Worm (Caenorhabditis elegans) whole organism, L2 larva: Measurements from ENCODE around the gene F07G6.5.
"Not testable (repeated sequence)": the region's sequence is repeated elsewhere in the genome, so short reads cannot be mapped to it uniquely, and the experiment has no call there.

ENCODE experiments used
- F13H6.1 ChIP-seq: sonication (generic microtip); optimal IDR thresholded peaks from 2 replicates; lab custom pipeline; 2016; ENCODE audit warnings: missing genetic modification characterization, missing compliant biosample characterization
- R02D3.7 ChIP-seq: fragments of 150-350 bp; optimal IDR thresholded peaks from 2 replicates; lab custom pipeline; 2014; ENCODE audit warnings: missing biosample characterization, missing genetic modification characterization
- Y55F3AM.14 ChIP-seq: fragments of 200-800 bp; sonication (Bioruptor generic); optimal IDR thresholded peaks from 2 replicates; lab custom pipeline; 2018; ENCODE audit warnings: mild to moderate bottlenecking, missing genetic modification characterization, missing compliant biosample characterization
- ZK546.5 ChIP-seq: sonication (generic microtip); optimal IDR thresholded peaks from 2 replicates; lab custom pipeline; 2017; ENCODE audit warnings: missing biosample characterization, missing genetic modification characterization
- alr-1 ChIP-seq: fragments of 150-350 bp; optimal IDR thresholded peaks from 2 replicates; lab custom pipeline; 2014; ENCODE audit warnings: missing biosample characterization, missing genetic modification characterization
- ceh-16 ChIP-seq: fragments of 150-350 bp; optimal IDR thresholded peaks from 2 replicates; lab custom pipeline; 2014; ENCODE audit warnings: missing biosample characterization, missing genetic modification characterization
- ceh-82 ChIP-seq: fragments of 150-350 bp; optimal IDR thresholded peaks from 2 replicates; lab custom pipeline; 2014; ENCODE audit warnings: missing biosample characterization, missing genetic modification characterization
- crh-2 ChIP-seq: sonication (generic microtip); optimal IDR thresholded peaks from 2 replicates; lab custom pipeline; 2017; ENCODE audit warnings: missing biosample characterization, missing genetic modification characterization
- dmd-4 ChIP-seq: sonication (generic microtip); optimal IDR thresholded peaks from 2 replicates; lab custom pipeline; 2017; ENCODE audit warnings: missing biosample characterization, missing genetic modification characterization
- egl-27 ChIP-seq: sonication (generic microtip); optimal IDR thresholded peaks from 3 replicates; lab custom pipeline; 2017; ENCODE audit warnings: missing biosample characterization, missing genetic modification reagents, missing genetic modification characterization
- elt-1 ChIP-seq: fragments of 150-350 bp; optimal IDR thresholded peaks from 2 replicates; lab custom pipeline; 2014; ENCODE audit warnings: missing biosample characterization, missing genetic modification characterization
- gmeb-1 ChIP-seq: fragments of 150-350 bp; optimal IDR thresholded peaks from 2 replicates; lab custom pipeline; 2014; ENCODE audit warnings: missing biosample characterization, missing genetic modification characterization
- lin-11 ChIP-seq: fragments of 150-350 bp; sonication (generic microtip); optimal IDR thresholded peaks from 2 replicates; lab custom pipeline; 2014; ENCODE audit warnings: missing biosample characterization, missing genetic modification characterization, inconsistent platforms, mixed read lengths
- lin-13 ChIP-seq: fragments of 150-350 bp; optimal IDR thresholded peaks from 2 replicates; lab custom pipeline; 2014; ENCODE audit warnings: missing biosample characterization, missing genetic modification reagents, missing genetic modification characterization
- lin-39 ChIP-seq: fragments of 150-350 bp; optimal IDR thresholded peaks from 2 replicates; lab custom pipeline; 2014; ENCODE audit warnings: missing biosample characterization, missing genetic modification reagents, missing genetic modification characterization
- lsy-2 ChIP-seq, 2 experiments: fragments of 150-350 bp in 1 of 2; sonication (generic microtip) in 1 of 2; optimal IDR thresholded peaks; 2 replicates each; lab custom pipeline; 2014 to 2017; ENCODE audit warnings: missing biosample characterization in 2 of 2, missing genetic modification characterization in 2 of 2
- mab-5 ChIP-seq: fragments of 150-350 bp; optimal IDR thresholded peaks from 2 replicates; lab custom pipeline; 2014; ENCODE audit warnings: missing biosample characterization, missing genetic modification characterization
- mdl-1 ChIP-seq, 2 experiments: fragments of 150-350 bp in 1 of 2; sonication (generic microtip) in 1 of 2; optimal IDR thresholded peaks; 2 replicates each; lab custom pipeline; 2017; ENCODE audit warnings: missing biosample characterization in 2 of 2, missing genetic modification characterization in 2 of 2
- nhr-10 ChIP-seq: sonication (generic microtip); optimal IDR thresholded peaks from 2 replicates; lab custom pipeline; 2017; ENCODE audit warnings: missing biosample characterization, missing genetic modification characterization
- nhr-11 ChIP-seq: fragments of 150-350 bp; optimal IDR thresholded peaks from 2 replicates; lab custom pipeline; 2014; ENCODE audit warnings: missing biosample characterization, missing genetic modification characterization
- nhr-12 ChIP-seq: fragments of 150-350 bp; optimal IDR thresholded peaks from 2 replicates; lab custom pipeline; 2014; ENCODE audit warnings: missing biosample characterization, missing genetic modification characterization
- nhr-129 ChIP-seq: fragments of 150-350 bp; optimal IDR thresholded peaks from 2 replicates; lab custom pipeline; 2014; ENCODE audit warnings: missing biosample characterization, missing genetic modification characterization
- nhr-237 ChIP-seq: fragments of 150-350 bp; optimal IDR thresholded peaks from 2 replicates; lab custom pipeline; 2014; ENCODE audit warnings: missing biosample characterization, missing genetic modification characterization
- nhr-25 ChIP-seq: fragments of 150-350 bp; sonication (generic microtip); optimal IDR thresholded peaks from 3 replicates; lab custom pipeline; 2014; ENCODE audit warnings: missing biosample characterization, missing genetic modification characterization
- nhr-6 ChIP-seq: fragments of 150-350 bp; optimal IDR thresholded peaks from 2 replicates; lab custom pipeline; 2014; ENCODE audit warnings: missing biosample characterization, missing genetic modification characterization
- nhr-77 ChIP-seq: fragments of 150-350 bp; optimal IDR thresholded peaks from 2 replicates; lab custom pipeline; 2014; ENCODE audit warnings: missing biosample characterization, missing genetic modification characterization
- sem-4 ChIP-seq: fragments of 150-350 bp; optimal IDR thresholded peaks from 2 replicates; lab custom pipeline; 2014; ENCODE audit warnings: missing biosample characterization, missing genetic modification reagents, missing genetic modification characterization
- skn-1 ChIP-seq: sonication (generic microtip); optimal IDR thresholded peaks from 2 replicates; lab custom pipeline; 2017; ENCODE audit warnings: missing biosample characterization, missing genetic modification characterization
- unc-39 ChIP-seq: fragments of 150-350 bp; optimal IDR thresholded peaks from 2 replicates; lab custom pipeline; 2014; ENCODE audit warnings: missing biosample characterization, missing genetic modification characterization
- unc-55 ChIP-seq: fragments of 150-350 bp; sonication (generic microtip); optimal IDR thresholded peaks from 3 replicates; lab custom pipeline; 2014; ENCODE audit warnings: missing biosample characterization, missing genetic modification reagents, missing genetic modification characterization
- unc-62 ChIP-seq: fragments of 150-350 bp; optimal IDR thresholded peaks from 2 replicates; lab custom pipeline; 2014; ENCODE audit warnings: missing biosample characterization, missing genetic modification reagents, missing genetic modification characterization
- ztf-1 ChIP-seq: fragments of 200-800 bp; sonication (Bioruptor generic); conservative IDR thresholded peaks from 2 replicates; pipeline ENCODE4 v1.3.6; 2022; ENCODE audit warnings: missing genetic modification characterization, missing compliant biosample characterization
- ztf-4 ChIP-seq: fragments of 150-350 bp; optimal IDR thresholded peaks from 2 replicates; lab custom pipeline; 2014; ENCODE audit warnings: missing biosample characterization, missing genetic modification characterization

F07G6.5 gene

DNA sequence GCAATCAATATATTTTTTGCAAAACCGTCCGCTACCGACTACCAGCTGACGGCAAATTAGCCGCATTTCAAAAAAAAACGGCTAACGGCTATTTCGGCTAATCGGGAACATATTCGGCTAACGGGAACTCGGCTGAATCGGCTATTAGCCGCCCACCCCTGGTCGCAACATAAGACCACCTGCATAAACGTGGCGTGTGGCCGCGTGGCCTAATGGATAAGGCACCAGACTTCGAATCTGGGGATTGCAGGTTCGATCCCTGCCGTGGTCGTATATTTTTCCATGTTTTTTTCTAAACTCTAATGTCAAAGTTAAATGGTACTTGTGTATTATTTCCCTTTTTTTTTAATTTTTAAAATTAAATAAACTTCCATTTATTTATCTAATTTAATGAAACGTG, 8.0 kb downstream of the F07G6.5 start:
- TF ChIP-seq dmd-4 (tag; lab: Kevin White, UChicago) = no peak
- no peak for TF ChIP-seq nhr-11 (tag; lab: Kevin White, UChicago)
- no peak for TF ChIP-seq nhr-129 (tag; lab: Kevin White, UChicago)
- TF ChIP-seq R02D3.7 (tag; lab: Kevin White, UChicago) = no peak
- TF ChIP-seq lin-13 (GFP tag; lab: Kevin White, UChicago) = no peak
- TF ChIP-seq F13H6.1 (tag; lab: Kevin White, UChicago) = no peak
- TF ChIP-seq unc-62 (GFP tag; lab: Kevin White, UChicago) = no peak
- TF ChIP-seq nhr-12 (tag; lab: Kevin White, UChicago) = no peak
- no peak for TF ChIP-seq mdl-1 (tag; optimal IDR thresholded peaks at IDR 0.05; lab: Kevin White, UChicago)
- TF ChIP-seq sem-4 (tag; lab: Kevin White, UChicago) = no peak
- TF ChIP-seq mab-5 (tag; lab: Kevin White, UChicago) = no peak
- TF ChIP-seq nhr-237 (tag; lab: Kevin White, UChicago) = no peak
- TF ChIP-seq nhr-77 (tag; lab: Kevin White, UChicago) = no peak
- no peak for TF ChIP-seq crh-2 (tag; lab: Kevin White, UChicago)
- TF ChIP-seq ZK546.5 (tag; lab: Kevin White, UChicago) = no peak
- TF ChIP-seq lin-11 = no peak
- no peak for TF ChIP-seq elt-1 (tag; lab: Kevin White, UChicago)
- TF ChIP-seq, all 48 proteins: peak for 0

DNA sequence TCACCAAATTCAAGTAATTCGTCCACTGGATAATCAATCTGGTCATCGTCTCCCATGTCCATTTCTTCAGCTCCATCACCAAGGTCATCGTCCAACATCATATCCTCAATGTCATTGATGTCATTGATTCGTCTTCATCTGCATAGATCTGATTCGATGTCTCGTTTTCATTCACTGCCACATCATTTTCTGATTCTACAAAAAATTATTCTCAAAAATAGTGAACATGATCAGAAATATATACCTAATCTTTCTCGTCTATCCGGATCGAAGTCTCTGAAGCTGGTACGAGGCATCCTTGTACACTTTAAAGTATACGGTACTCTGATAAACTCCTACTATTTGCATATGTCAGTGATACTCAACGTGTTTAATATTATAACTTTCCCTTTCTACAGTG, 9.6 kb downstream of the F07G6.5 start, which contains the start of gene C36C9.4:
C36C9.4 (minus strand) TSS at position 101 of the 400 bp plus-strand sequence.
- not testable (repeated sequence) for TF ChIP-seq gmeb-1 (tag; lab: Kevin White, UChicago); nhr-12 (tag; lab: Kevin White, UChicago); Y55F3AM.14 (GFP tag; lab: Kevin White, UChicago)

DNA sequence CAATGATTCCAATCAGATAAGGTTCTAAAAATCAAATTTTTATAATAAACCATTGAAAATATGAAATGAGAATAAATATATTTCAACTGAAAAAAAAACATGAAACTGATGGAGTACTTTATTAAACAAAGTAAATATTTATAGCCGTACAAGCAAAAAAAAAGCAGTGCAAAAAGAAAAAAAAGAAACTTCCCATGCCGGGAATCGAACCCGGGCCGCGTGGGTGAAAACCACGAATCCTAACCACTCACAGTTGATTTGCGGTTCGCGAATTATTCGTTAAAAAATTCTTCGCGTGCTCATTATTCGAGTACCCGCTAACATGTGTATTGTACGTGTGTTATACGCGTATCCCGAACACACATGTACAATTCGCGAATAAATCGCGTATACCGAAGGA, 15.5 kb downstream of the F07G6.5 start, which contains the start of gene C36C9.6:
C36C9.6 (minus strand) TSS at position 101 of the 400 bp plus-strand sequence.
- TF ChIP-seq skn-1 (tag; lab: Kevin White, UChicago); alr-1 (tag; lab: Kevin White, UChicago); lsy-2 (tag; optimal IDR thresholded peaks at IDR 0.05; lab: Kevin White, UChicago): not testable (repeated sequence)

DNA sequence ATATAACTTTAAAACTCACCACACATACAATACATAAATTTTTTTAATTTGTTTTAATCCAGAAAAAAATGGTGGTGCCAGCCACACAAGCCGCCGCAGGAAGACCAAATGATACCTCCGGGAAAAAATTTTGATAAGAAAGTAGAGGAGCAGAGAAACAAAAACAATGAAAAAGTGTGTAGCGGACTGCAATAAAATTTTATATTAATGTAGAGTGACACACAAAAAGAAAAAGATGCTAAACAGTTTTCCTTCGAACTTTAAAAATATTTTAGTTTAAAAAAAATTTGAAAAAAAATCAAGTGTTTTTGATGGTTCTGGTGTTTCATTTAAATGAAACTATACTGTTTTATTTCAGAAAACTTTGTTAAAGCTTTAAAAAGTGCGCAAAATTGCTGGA, 16.4 kb downstream of the F07G6.5 start, which contains the start of gene C36C9.12:
C36C9.12 (minus strand) TSS at position 101 of the 400 bp plus-strand sequence.
- TF ChIP-seq nhr-12 (tag; lab: Kevin White, UChicago); crh-2 (tag; lab: Kevin White, UChicago); unc-62 (GFP tag; lab: Kevin White, UChicago): not testable (repeated sequence)

DNA sequence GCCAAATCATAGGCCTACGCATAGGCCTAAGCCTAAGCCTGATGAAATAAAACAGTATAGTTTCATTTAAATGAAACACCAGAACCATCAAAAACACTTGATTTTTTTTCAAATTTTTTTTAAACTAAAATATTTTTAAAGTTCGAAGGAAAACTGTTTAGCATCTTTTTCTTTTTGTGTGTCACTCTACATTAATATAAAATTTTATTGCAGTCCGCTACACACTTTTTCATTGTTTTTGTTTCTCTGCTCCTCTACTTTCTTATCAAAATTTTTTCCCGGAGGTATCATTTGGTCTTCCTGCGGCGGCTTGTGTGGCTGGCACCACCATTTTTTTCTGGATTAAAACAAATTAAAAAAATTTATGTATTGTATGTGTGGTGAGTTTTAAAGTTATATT, 19.4 kb downstream of the F07G6.5 start, which contains the start of gene C36C9.11:
C36C9.11 (plus strand) TSS at position 301 of the 400 bp plus-strand sequence.
- TF ChIP-seq ztf-4 (tag; lab: Kevin White, UChicago); unc-62 (GFP tag; lab: Kevin White, UChicago); skn-1 (tag; lab: Kevin White, UChicago): not testable (repeated sequence)

DNA sequence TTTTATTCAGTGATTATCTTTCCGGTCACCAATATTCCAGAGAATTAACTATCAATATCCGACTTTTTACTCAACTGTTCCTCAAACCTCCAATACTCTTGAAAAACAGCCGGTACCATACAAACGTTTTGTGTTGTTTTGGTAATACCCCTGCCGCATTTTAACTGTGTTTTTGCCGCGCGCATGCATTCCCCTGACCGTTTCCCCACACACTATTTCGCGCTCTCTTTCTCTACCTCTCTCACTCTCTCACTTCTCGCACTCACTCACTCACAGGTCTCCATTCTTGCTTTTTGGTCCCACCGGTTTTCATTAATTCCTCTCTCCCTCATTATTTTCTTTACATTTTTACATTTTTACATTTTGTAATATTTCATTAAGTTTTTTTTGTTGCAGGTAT, 23.9 kb downstream of the F07G6.5 start, which contains the start of gene meg-4:
meg-4 (plus strand) TSS at position 397 of the 400 bp plus-strand sequence.
- TF ChIP-seq lsy-2 (tag; optimal IDR thresholded peaks at IDR 0.05; lab: Kevin White, UChicago) = no peak
- TF ChIP-seq nhr-6 (tag; lab: Kevin White, UChicago) = no peak
- no peak for TF ChIP-seq unc-62 (GFP tag; lab: Kevin White, UChicago)
- no peak for TF ChIP-seq ZK546.5 (tag; lab: Kevin White, UChicago)
- no peak for TF ChIP-seq nhr-25
- no peak for TF ChIP-seq unc-55 (GFP tag; lab: Kevin White, UChicago)
- no peak for TF ChIP-seq ceh-16 (tag; lab: Kevin White, UChicago)
- no peak for TF ChIP-seq nhr-77 (tag; lab: Kevin White, UChicago)
- no peak for TF ChIP-seq dmd-4 (tag; lab: Kevin White, UChicago)

DNA sequence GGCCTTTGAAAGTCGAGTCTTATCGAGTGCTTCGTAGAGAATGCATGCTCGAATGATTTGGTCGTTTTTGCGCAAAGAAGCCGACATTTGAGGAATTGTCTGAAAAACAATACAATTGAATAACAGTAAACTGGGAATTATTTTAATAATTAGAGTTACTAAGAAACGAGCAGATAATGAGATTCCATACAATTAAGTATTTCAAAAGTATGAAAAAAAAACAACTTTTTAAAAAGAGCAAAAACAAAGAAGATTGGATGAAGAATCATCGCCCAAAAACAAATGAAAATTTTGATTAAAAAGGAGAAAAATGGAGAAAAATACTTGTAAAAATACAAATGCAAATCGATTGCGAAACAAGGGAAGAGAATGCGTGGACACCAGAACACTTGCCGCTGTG, 28.4 kb downstream of the F07G6.5 start, which contains the start of gene fbxa-170:
fbxa-170 (minus strand) TSS at position 101 of the 400 bp plus-strand sequence.
- TF ChIP-seq gmeb-1 (tag; lab: Kevin White, UChicago) (no peak), lsy-2 (tag; optimal IDR thresholded peaks at IDR 0.05; lab: Kevin White, UChicago) (no peak), lin-39 (tag; lab: Kevin White, UChicago) (no peak), nhr-10 (tag; lab: Kevin White, UChicago) (no peak), mdl-1 (tag; optimal IDR thresholded peaks at IDR 0.05; lab: Kevin White, UChicago) (no peak), F13H6.1 (tag; lab: Kevin White, UChicago) (no peak), unc-39 (tag; lab: Kevin White, UChicago) (no peak), ztf-1 (no peak), dmd-4 (tag; lab: Kevin White, UChicago) (no peak), nhr-77 (tag; lab: Kevin White, UChicago) (no peak), unc-55 (GFP tag; lab: Kevin White, UChicago) (no peak), ceh-82 (tag; lab: Kevin White, UChicago) (no peak), elt-1 (tag; lab: Kevin White, UChicago) (no peak), lin-13 (GFP tag; lab: Kevin White, UChicago) (no peak), egl-27 (tag; lab: Kevin White, UChicago) (no peak)
